Fruit fly (Drosophila melanogaster) whole organism, prepupa: Measurements from ENCODE around the gene CG18731.

Source experiments
- Blimp-1 ChIP-seq: fragments of 200-800 bp; sonication (Bioruptor generic); optimal IDR thresholded peaks from 3 replicates; lab custom pipeline; 2017; ENCODE audit warnings: missing biosample characterization, missing genetic modification characterization, mild to moderate bottlenecking, moderate library complexity, missing genetic modification reagents
- CG10631 ChIP-seq: fragments of 200-800 bp; sonication (Bioruptor generic); optimal IDR thresholded peaks from 2 replicates; lab custom pipeline; 2016; ENCODE audit warnings: missing biosample characterization, missing genetic modification characterization
- CG10669 ChIP-seq: fragments of 200-800 bp; sonication (Bioruptor generic); optimal IDR thresholded peaks from 3 replicates; lab custom pipeline; 2018; ENCODE audit warnings: missing biosample characterization, mild to moderate bottlenecking, missing genetic modification characterization, moderate library complexity
- CG11294 ChIP-seq: fragments of 200-800 bp; sonication (Bioruptor generic); IDR thresholded peaks from 2 replicates; pipeline ENCODE4 v1.3.6; 2022; ENCODE audit warnings: missing biosample characterization, missing genetic modification characterization
- CG11762 ChIP-seq: fragments of 200-800 bp; sonication (Bioruptor generic); optimal IDR thresholded peaks from 3 replicates; lab custom pipeline; 2016; ENCODE audit warnings: missing biosample characterization, missing genetic modification characterization; ENCODE audit not compliant: insufficient read depth
- CG11902 ChIP-seq: fragments of 200-800 bp; sonication (Bioruptor generic); optimal IDR thresholded peaks from 3 replicates; lab custom pipeline; 2016; ENCODE audit warnings: missing biosample characterization, missing genetic modification characterization
- CG15336 ChIP-seq: fragments of 200-800 bp; sonication (Bioruptor generic); IDR thresholded peaks from 2 replicates; pipeline ENCODE4 v1.3.6; 2022; ENCODE audit warnings: missing biosample characterization, missing genetic modification characterization
- CG16779 ChIP-seq: fragments of 200-800 bp; sonication (Bioruptor generic); optimal IDR thresholded peaks from 3 replicates; lab custom pipeline; 2017; ENCODE audit warnings: missing biosample characterization, mild to moderate bottlenecking, missing genetic modification characterization
- CG3032 ChIP-seq: fragments of 200-800 bp; optimal IDR thresholded peaks from 2 replicates; lab custom pipeline; 2019; ENCODE audit warnings: missing biosample characterization, mild to moderate bottlenecking, missing genetic modification characterization, moderate library complexity
- CG34406 ChIP-seq: fragments of 200-800 bp; sonication (Bioruptor generic); optimal IDR thresholded peaks from 3 replicates; lab custom pipeline; 2016; ENCODE audit warnings: missing biosample characterization, missing genetic modification characterization
- CG3919 ChIP-seq: fragments of 200-800 bp; sonication (Bioruptor generic); optimal IDR thresholded peaks from 3 replicates; lab custom pipeline; 2016; ENCODE audit warnings: missing biosample characterization, missing genetic modification characterization
- CG4318 ChIP-seq: fragments of 200-800 bp; sonication (Bioruptor generic); optimal IDR thresholded peaks from 3 replicates; lab custom pipeline; 2017; ENCODE audit warnings: missing biosample characterization, mild to moderate bottlenecking, missing genetic modification characterization
- CG6163 ChIP-seq: fragments of 200-800 bp; sonication (Bioruptor generic); IDR thresholded peaks from 3 replicates; pipeline ENCODE4 v1.3.6; 2022; ENCODE audit warnings: missing biosample characterization, missing genetic modification characterization
- CG6792 ChIP-seq: fragments of 200-800 bp; sonication (Bioruptor generic); optimal IDR thresholded peaks from 3 replicates; lab custom pipeline; 2016; ENCODE audit warnings: missing biosample characterization, missing genetic modification characterization
- CG6808 ChIP-seq: fragments of 200-800 bp; sonication (Bioruptor generic); optimal IDR thresholded peaks from 3 replicates; lab custom pipeline; 2017; ENCODE audit warnings: missing biosample characterization, missing genetic modification characterization, mild to moderate bottlenecking, moderate library complexity, missing genetic modification reagents
- CG6854 ChIP-seq: fragments of 200-800 bp; sonication (Bioruptor generic); optimal IDR thresholded peaks from 2 replicates; lab custom pipeline; 2017; ENCODE audit warnings: missing biosample characterization, mild to moderate bottlenecking, missing genetic modification characterization
- CG7368 ChIP-seq: fragments of 200-800 bp; sonication (Bioruptor generic); optimal IDR thresholded peaks from 3 replicates; lab custom pipeline; 2016; ENCODE audit warnings: missing biosample characterization, missing genetic modification characterization
- CG8119 ChIP-seq: fragments of 200-800 bp; sonication (Bioruptor generic); IDR thresholded peaks from 3 replicates; pipeline ENCODE4 v1.3.6; 2022; ENCODE audit warnings: missing biosample characterization, missing genetic modification characterization
- CG8632 ChIP-seq: fragments of 200-800 bp; sonication (Bioruptor generic); optimal IDR thresholded peaks from 3 replicates; lab custom pipeline; 2016; ENCODE audit warnings: missing biosample characterization, missing genetic modification characterization
- CG9139 ChIP-seq: fragments of 200-800 bp; sonication (Bioruptor generic); optimal IDR thresholded peaks from 3 replicates; lab custom pipeline; 2017; ENCODE audit warnings: missing biosample characterization, mild to moderate bottlenecking, missing genetic modification characterization
- Eip75B ChIP-seq: fragments of 200-800 bp; sonication (Bioruptor generic); optimal IDR thresholded peaks from 3 replicates; lab custom pipeline; 2016; ENCODE audit warnings: missing biosample characterization, missing genetic modification characterization
- Eip78C ChIP-seq: fragments of 200-800 bp; sonication (Bioruptor generic); peaks from one replicate; lab custom pipeline; 2016; ENCODE audit warnings: missing biosample characterization, missing genetic modification characterization
- Eip93F ChIP-seq: fragments of 200-800 bp; sonication (Bioruptor generic); optimal IDR thresholded peaks from 2 replicates; lab custom pipeline; 2016; ENCODE audit warnings: missing biosample characterization, mild to moderate bottlenecking, missing genetic modification characterization
- Ets21C ChIP-seq: fragments of 200-800 bp; sonication (Bioruptor generic); optimal IDR thresholded peaks from 3 replicates; lab custom pipeline; 2016; ENCODE audit warnings: missing biosample characterization, missing genetic modification characterization
- Ets96B ChIP-seq: fragments of 200-800 bp; optimal IDR thresholded peaks from 2 replicates; lab custom pipeline; 2019; ENCODE audit warnings: missing biosample characterization, mild to moderate bottlenecking, missing genetic modification characterization, moderate library complexity
- Gug ChIP-seq: fragments of 200-800 bp; sonication (Bioruptor generic); IDR thresholded peaks from 2 replicates; pipeline ENCODE4 v1.3.6; 2022; ENCODE audit warnings: missing biosample characterization, missing genetic modification characterization
- Hr38 ChIP-seq: sonication (Bioruptor generic); optimal IDR thresholded peaks from 2 replicates; lab custom pipeline; 2016; ENCODE audit warnings: missing biosample characterization, missing genetic modification characterization
- Lpt ChIP-seq: fragments of 200-800 bp; sonication (Bioruptor generic); optimal IDR thresholded peaks from 3 replicates; lab custom pipeline; 2016; ENCODE audit warnings: missing biosample characterization, missing genetic modification characterization
- OdsH ChIP-seq: fragments of 200-800 bp; sonication (Bioruptor generic); optimal IDR thresholded peaks from 3 replicates; lab custom pipeline; 2016; ENCODE audit warnings: missing biosample characterization, missing genetic modification characterization
- Smox ChIP-seq: fragments of 200-800 bp; sonication (Bioruptor generic); optimal IDR thresholded peaks from 3 replicates; lab custom pipeline; 2016; ENCODE audit warnings: missing biosample characterization, missing genetic modification characterization
- Sox102F ChIP-seq: fragments of 200-800 bp; sonication (Bioruptor generic); optimal IDR thresholded peaks from 2 replicates; lab custom pipeline; 2016; ENCODE audit warnings: missing biosample characterization, mild to moderate bottlenecking, missing genetic modification characterization
- Sox15 ChIP-seq: fragments of 200-800 bp; sonication (Bioruptor generic); optimal IDR thresholded peaks from 3 replicates; lab custom pipeline; 2016; ENCODE audit warnings: missing biosample characterization, missing genetic modification characterization
- achi ChIP-seq: fragments of 200-800 bp; sonication (Bioruptor generic); optimal IDR thresholded peaks from 3 replicates; lab custom pipeline; 2016; ENCODE audit warnings: missing biosample characterization, missing genetic modification characterization
- acj6 ChIP-seq: fragments of 200-800 bp; sonication (Bioruptor generic); optimal IDR thresholded peaks from 3 replicates; lab custom pipeline; 2016; ENCODE audit warnings: missing biosample characterization, missing genetic modification characterization
- cyc ChIP-seq: fragments of 200-800 bp; sonication (Bioruptor generic); optimal IDR thresholded peaks from 3 replicates; lab custom pipeline; 2016; ENCODE audit warnings: missing biosample characterization, missing genetic modification characterization
- dac ChIP-seq: fragments of 200-800 bp; sonication (Bioruptor generic); optimal IDR thresholded peaks from 2 replicates; lab custom pipeline; 2017; ENCODE audit warnings: missing biosample characterization, mild to moderate bottlenecking, missing genetic modification characterization
- dsx ChIP-seq: fragments of 200-800 bp; optimal IDR thresholded peaks from 3 replicates; lab custom pipeline; 2019; ENCODE audit warnings: missing biosample characterization, mild to moderate bottlenecking, missing genetic modification characterization, moderate library complexity; ENCODE audit not compliant: poor library complexity, severe bottlenecking
- eg ChIP-seq: fragments of 200-800 bp; sonication (Bioruptor generic); IDR thresholded peaks from 3 replicates; pipeline ENCODE4 v1.3.6; 2022; ENCODE audit warnings: missing biosample characterization, missing genetic modification characterization
- fd59A ChIP-seq: fragments of 200-800 bp; sonication (Bioruptor generic); optimal IDR thresholded peaks from 2 replicates; lab custom pipeline; 2017; ENCODE audit warnings: missing biosample characterization, mild to moderate bottlenecking, missing genetic modification characterization, missing genetic modification reagents
- fkh ChIP-seq: fragments of 200-800 bp; sonication (Bioruptor generic); optimal IDR thresholded peaks from 3 replicates; lab custom pipeline; 2017; ENCODE audit warnings: missing biosample characterization, mild to moderate bottlenecking, missing genetic modification characterization, moderate library complexity
- lz ChIP-seq: fragments of 200-800 bp; sonication (Bioruptor generic); optimal IDR thresholded peaks from 3 replicates; lab custom pipeline; 2016; ENCODE audit warnings: missing biosample characterization, missing genetic modification characterization
- net ChIP-seq: fragments of 200-800 bp; sonication (Bioruptor generic); optimal IDR thresholded peaks from 3 replicates; lab custom pipeline; 2016; ENCODE audit warnings: missing biosample characterization, missing genetic modification characterization
- pdm3 ChIP-seq: fragments of 200-800 bp; sonication (Bioruptor generic); optimal IDR thresholded peaks from 3 replicates; lab custom pipeline; 2016; ENCODE audit warnings: missing biosample characterization, missing genetic modification characterization
- salr ChIP-seq, 2 experiments: fragments of 200-800 bp; sonication (Bioruptor generic); optimal IDR thresholded peaks; 3 replicates each; lab custom pipeline; 2016 to 2018; ENCODE audit warnings: missing biosample characterization in 2 of 2, missing genetic modification characterization in 2 of 2, mild to moderate bottlenecking in 1 of 2
- spab ChIP-seq: fragments of 200-800 bp; sonication (Bioruptor generic); optimal IDR thresholded peaks from 2 replicates; lab custom pipeline; 2017; ENCODE audit warnings: missing biosample characterization, mild to moderate bottlenecking, missing genetic modification characterization, missing genetic modification reagents
- ss ChIP-seq, 2 experiments: fragments of 200-800 bp; sonication (Bioruptor generic); optimal IDR thresholded peaks; 2 replicates in 1 of 2; 3 replicates in 1 of 2; lab custom pipeline; 2017 to 2018; ENCODE audit warnings: mild to moderate bottlenecking in 2 of 2, missing biosample characterization in 2 of 2, missing genetic modification characterization in 2 of 2, moderate library complexity in 1 of 2
- svp ChIP-seq: fragments of 200-800 bp; sonication (Bioruptor generic); peaks from one replicate; lab custom pipeline; 2016; ENCODE audit warnings: missing biosample characterization, missing genetic modification characterization
- topi ChIP-seq: fragments of 200-800 bp; sonication (Bioruptor generic); optimal IDR thresholded peaks from 3 replicates; lab custom pipeline; 2016; ENCODE audit warnings: missing biosample characterization, missing genetic modification characterization
- vri ChIP-seq: fragments of 200-800 bp; sonication (Bioruptor generic); optimal IDR thresholded peaks from 3 replicates; lab custom pipeline; 2016; ENCODE audit warnings: missing biosample characterization, mild to moderate bottlenecking, missing genetic modification characterization

The CG18731 gene

dm6 chr3R:29761569-29761968, 36.7 kb downstream of the CG18731 start:
- TF ChIP-seq CG10669 (GFP tag; lab: Kevin White, UChicago) (peak; percentile 1), Eip78C (GFP tag; lab: Kevin White, UChicago) (peak; percentile 44), svp (peak; percentile 43), CG6163 (GFP tag; lab: Robert Waterston, UW) (0 out of 3 replicates have a peak, but pooled peaks have one; percentile 20), Lpt (GFP tag; lab: Kevin White, UChicago) (no peak)

dm6 chr3R:29762297-29762696, 37.5 kb downstream of the CG18731 start:
- TF ChIP-seq net (GFP tag; lab: Kevin White, UChicago) (peak; percentile 44), salr (GFP tag; optimal IDR thresholded peaks at IDR 0.05; lab: Kevin White, UChicago) (peak in 1 of 2 experiments; percentile 36), pdm3 (GFP tag; lab: Kevin White, UChicago) (peak; percentile 38), fd59A (GFP tag; lab: Kevin White, UChicago) (no peak), cyc (peak; percentile 62), CG6808 (GFP tag; lab: Kevin White, UChicago) (peak; percentile 38), CG10631 (GFP tag; lab: Kevin White, UChicago) (peak; percentile 8), CG8119 (GFP tag; lab: Robert Waterston, UW) (0 out of 3 replicates have a peak, but pooled peaks have one; percentile 15), CG8632 (peak; percentile 46), Ets21C (GFP tag; lab: Kevin White, UChicago) (peak; percentile 51), CG15336 (GFP tag; lab: Robert Waterston, UW) (no peak), CG10669 (GFP tag; lab: Kevin White, UChicago) (peak; percentile 42), achi (GFP tag; lab: Kevin White, UChicago) (peak; percentile 50), Eip78C (GFP tag; lab: Kevin White, UChicago) (peak; percentile 91), Lpt (GFP tag; lab: Kevin White, UChicago) (peak; percentile 17), CG11902 (GFP tag; lab: Kevin White, UChicago) (peak; percentile 41), Eip75B (GFP tag; lab: Kevin White, UChicago) (peak; percentile 71), CG6854 (no peak), CG6163 (GFP tag; lab: Robert Waterston, UW) (peak; percentile 62), CG7368 (GFP tag; lab: Kevin White, UChicago) (no peak), Ets96B (tag; lab: Kevin White, UChicago) (peak; percentile 39), OdsH (GFP tag; lab: Kevin White, UChicago) (peak; percentile 57), dsx (GFP tag; lab: Kevin White, UChicago) (no peak), CG3032 (tag; lab: Kevin White, UChicago) (peak; percentile 26), CG3919 (GFP tag; lab: Kevin White, UChicago) (peak; percentile 65), fkh (no peak), Sox15 (GFP tag; lab: Kevin White, UChicago) (peak; percentile 49), Hr38 (GFP tag; lab: Kevin White, UChicago) (no peak), spab (peak; percentile 29), Gug (GFP tag; lab: Robert Waterston, UW) (no peak), Smox (GFP tag; lab: Kevin White, UChicago) (peak; percentile 73), CG9139 (GFP tag; lab: Kevin White, UChicago) (no peak), ss (GFP tag; optimal IDR thresholded peaks at IDR 0.05; lab: Kevin White, UChicago) (peak in 1 of 2 experiments; percentile 43), CG4318 (GFP tag; lab: Kevin White, UChicago) (peak; percentile 21), Sox102F (GFP tag; lab: Kevin White, UChicago) (peak; percentile 37), CG34406 (peak; percentile 43), CG11294 (GFP tag; lab: Robert Waterston, UW) (no peak), CG16779 (tag; lab: Kevin White, UChicago) (no peak), svp (peak; percentile 89), lz (peak; percentile 67), Blimp-1 (GFP tag; lab: Kevin White, UChicago) (peak; percentile 7), eg (no peak), Eip93F (GFP tag; lab: Kevin White, UChicago) (no peak), topi (GFP tag; lab: Kevin White, UChicago) (peak; percentile 75), CG6792 (GFP tag; lab: Kevin White, UChicago) (peak; percentile 39), dac (GFP tag; lab: Kevin White, UChicago) (no peak), CG11762 (GFP tag; lab: Kevin White, UChicago) (peak; percentile 19), vri (GFP tag; lab: Kevin White, UChicago) (no peak), acj6 (GFP tag; lab: Kevin White, UChicago) (peak; percentile 52)
